Fruit fly (Drosophila melanogaster) whole organism, embryonic: ENCODE results near the gene Pka-C3.
A peak's percentile ranks its signal among the peaks of the same experiment; 100 is the strongest.

Experiments used
- ATbp ChIP-seq: fragments of 200-800 bp; sonication (Bioruptor generic); optimal IDR thresholded peaks from 2 replicates; lab custom pipeline; 2017; ENCODE audit warnings: missing biosample characterization, mild to moderate bottlenecking, missing genetic modification characterization, missing genetic modification reagents
- CG11504 ChIP-seq: fragments of 200-800 bp; sonication (Bioruptor generic); optimal IDR thresholded peaks from 3 replicates; lab custom pipeline; 2019; ENCODE audit warnings: missing biosample characterization, mild to moderate bottlenecking, missing genetic modification characterization, moderate library complexity
- CG11696 ChIP-seq: fragments of 200-800 bp; sonication (Bioruptor generic); IDR thresholded peaks from 2 replicates; pipeline ENCODE4 v1.3.6; 2022; ENCODE audit warnings: missing biosample characterization, missing genetic modification characterization
- CG13296 ChIP-seq: fragments of 200-800 bp; sonication (Bioruptor generic); optimal IDR thresholded peaks from 3 replicates; lab custom pipeline; 2018; ENCODE audit warnings: missing biosample characterization, mild to moderate bottlenecking, missing genetic modification characterization
- CG13894 ChIP-seq: fragments of 200-800 bp; sonication (Bioruptor generic); optimal IDR thresholded peaks from 3 replicates; lab custom pipeline; 2018; ENCODE audit warnings: missing biosample characterization, mild to moderate bottlenecking, missing genetic modification characterization, moderate library complexity
- CG14441 ChIP-seq: fragments of 200-800 bp; sonication (Bioruptor generic); IDR thresholded peaks from 2 replicates; pipeline ENCODE4 v1.3.6; 2022; ENCODE audit warnings: missing biosample characterization, missing genetic modification characterization
- CG15514 ChIP-seq: fragments of 200-800 bp; sonication (Bioruptor generic); optimal IDR thresholded peaks from 3 replicates; lab custom pipeline; 2017; ENCODE audit warnings: missing biosample characterization, missing genetic modification characterization, mild to moderate bottlenecking, moderate library complexity, missing genetic modification reagents
- CG16863 ChIP-seq: fragments of 200-800 bp; sonication (Bioruptor generic); optimal IDR thresholded peaks from 3 replicates; lab custom pipeline; 2016; ENCODE audit warnings: missing biosample characterization, missing genetic modification characterization
- CG17359 ChIP-seq: fragments of 200-800 bp; sonication (Bioruptor generic); optimal IDR thresholded peaks from 3 replicates; lab custom pipeline; 2018; ENCODE audit warnings: missing biosample characterization, mild to moderate bottlenecking, missing genetic modification characterization, moderate library complexity
- CG31441 ChIP-seq: fragments of 200-800 bp; sonication (Bioruptor generic); IDR thresholded peaks from 2 replicates; pipeline ENCODE4 v1.3.6; 2022; ENCODE audit warnings: missing biosample characterization, missing genetic modification characterization
- CG32767 ChIP-seq: fragments of 200-800 bp; sonication (Bioruptor generic); IDR thresholded peaks from 2 replicates; pipeline ENCODE4 v1.3.6; 2022; ENCODE audit warnings: missing biosample characterization, missing genetic modification characterization
- CG4854 ChIP-seq: fragments of 200-800 bp; sonication (Bioruptor generic); optimal IDR thresholded peaks from 2 replicates; lab custom pipeline; 2016; ENCODE audit warnings: missing biosample characterization, missing genetic modification characterization, inconsistent platforms
- CG7963 ChIP-seq: fragments of 200-800 bp; sonication (Bioruptor generic); IDR thresholded peaks from 3 replicates; pipeline ENCODE4 v1.3.6; 2022; ENCODE audit warnings: missing biosample characterization, missing genetic modification characterization; ENCODE audit not compliant: partially characterized antibody
- CG9727 ChIP-seq: fragments of 200-800 bp; sonication (Bioruptor generic); optimal IDR thresholded peaks from 3 replicates; lab custom pipeline; 2017; ENCODE audit warnings: missing biosample characterization, mild to moderate bottlenecking, missing genetic modification characterization
- Eip74EF ChIP-seq, 2 experiments: fragments of 200-800 bp in 1 of 2; fragments of >200 bp in 1 of 2; sonication (Bioruptor generic) in 1 of 2; optimal IDR thresholded peaks; 2 replicates each; lab custom pipeline; 2017 to 2019; ENCODE audit warnings: missing biosample characterization in 2 of 2, missing genetic modification characterization in 2 of 2, mild to moderate bottlenecking in 1 of 2, moderate library complexity in 1 of 2
- HLH4C ChIP-seq: fragments of 200-800 bp; sonication (Bioruptor generic); IDR thresholded peaks from 3 replicates; pipeline ENCODE4 v1.3.6; 2022; ENCODE audit warnings: missing biosample characterization, missing genetic modification characterization; ENCODE audit not compliant: partially characterized antibody
- Hey ChIP-seq: fragments of 200-800 bp; sonication (Bioruptor generic); optimal IDR thresholded peaks from 3 replicates; lab custom pipeline; 2018; ENCODE audit warnings: missing biosample characterization, mild to moderate bottlenecking, missing genetic modification characterization
- HmgD ChIP-seq: fragments of 200-800 bp; sonication (Bioruptor generic); optimal IDR thresholded peaks from 3 replicates; lab custom pipeline; 2016; ENCODE audit warnings: missing biosample characterization, missing genetic modification characterization
- Hr3 ChIP-seq: fragments of 200-800 bp; sonication (Bioruptor generic); optimal IDR thresholded peaks from 3 replicates; lab custom pipeline; 2016; ENCODE audit warnings: missing biosample characterization, missing genetic modification characterization
- Hr78 ChIP-seq, 2 experiments: fragments of 200-800 bp in 1 of 2; fragments of >200 bp in 1 of 2; sonication (Bioruptor generic) in 1 of 2; optimal IDR thresholded peaks; 2 replicates each; lab custom pipeline; 2017 to 2019; ENCODE audit warnings: missing biosample characterization in 2 of 2, missing genetic modification characterization in 2 of 2, mild to moderate bottlenecking in 1 of 2, moderate library complexity in 1 of 2
- MTF-1 ChIP-seq: fragments of 200-800 bp; sonication (Bioruptor generic); optimal IDR thresholded peaks from 2 replicates; lab custom pipeline; 2018; ENCODE audit warnings: missing biosample characterization, mild to moderate bottlenecking, missing genetic modification characterization, borderline replicate concordance
- Neu2 ChIP-seq: fragments of 200-800 bp; sonication (Bioruptor generic); optimal IDR thresholded peaks from 3 replicates; lab custom pipeline; 2016; ENCODE audit warnings: missing biosample characterization, missing genetic modification characterization, borderline replicate concordance
- Pdp1 ChIP-seq, 2 experiments: fragments of 200-800 bp; sonication (Bioruptor generic); optimal IDR thresholded peaks; 3 replicates each; lab custom pipeline; 2016; ENCODE audit warnings: missing biosample characterization in 2 of 2, missing genetic modification characterization in 2 of 2, mild to moderate bottlenecking in 1 of 2, moderate library complexity in 1 of 2
- Rx ChIP-seq: fragments of 200-800 bp; sonication (Bioruptor generic); IDR thresholded peaks from 2 replicates; pipeline ENCODE4 v1.3.6; 2022; ENCODE audit warnings: missing biosample characterization, missing genetic modification characterization
- ase ChIP-seq: fragments of 200-800 bp; sonication (Bioruptor generic); IDR thresholded peaks from 3 replicates; pipeline ENCODE4 v1.3.6; 2022; ENCODE audit warnings: missing biosample characterization, missing genetic modification characterization
- caup ChIP-seq: fragments of 200-800 bp; sonication (Bioruptor generic); optimal IDR thresholded peaks from 3 replicates; lab custom pipeline; 2017; ENCODE audit warnings: missing biosample characterization, mild to moderate bottlenecking, missing genetic modification characterization, moderate library complexity; ENCODE audit not compliant: severe bottlenecking
- corto ChIP-seq: fragments of 200-800 bp; sonication (Bioruptor generic); optimal IDR thresholded peaks from 2 replicates; lab custom pipeline; 2016; ENCODE audit warnings: missing biosample characterization, mild to moderate bottlenecking, missing genetic modification characterization, moderate library complexity
- emc ChIP-seq: fragments of 200-800 bp; sonication (Bioruptor generic); optimal IDR thresholded peaks from 2 replicates; lab custom pipeline; 2016; ENCODE audit warnings: missing biosample characterization, missing genetic modification characterization
- exex ChIP-seq: fragments of 200-800 bp; sonication (Bioruptor generic); optimal IDR thresholded peaks from 4 replicates; lab custom pipeline; 2018; ENCODE audit warnings: missing biosample characterization, mild to moderate bottlenecking, missing genetic modification characterization, moderate library complexity
- kah ChIP-seq: fragments of 200-800 bp; sonication (Bioruptor generic); optimal IDR thresholded peaks from 2 replicates; lab custom pipeline; 2018; ENCODE audit warnings: missing biosample characterization, mild to moderate bottlenecking, missing genetic modification characterization
- lov ChIP-seq, 2 experiments: fragments of 200-800 bp in 1 of 2; fragments of >200 bp in 1 of 2; sonication (Bioruptor generic) in 1 of 2; IDR thresholded peaks in 1 of 2; optimal IDR thresholded peaks in 1 of 2; 2 replicates in 1 of 2; 3 replicates in 1 of 2; pipeline versions ENCODE4 v1.3.6 to Lab custom; 2017 to 2022; ENCODE audit warnings: missing biosample characterization in 1 of 2, missing genetic modification characterization in 1 of 2
- mirr ChIP-seq: fragments of 200-800 bp; sonication (Bioruptor generic); optimal IDR thresholded peaks from 3 replicates; lab custom pipeline; 2018; ENCODE audit warnings: missing biosample characterization, mild to moderate bottlenecking, missing genetic modification characterization
- sd ChIP-seq: fragments of 200-800 bp; sonication (Bioruptor generic); optimal IDR thresholded peaks from 3 replicates; lab custom pipeline; 2018; ENCODE audit warnings: missing biosample characterization, mild to moderate bottlenecking, missing genetic modification characterization, moderate library complexity
- tll ChIP-seq, 2 experiments: fragments of 200-800 bp in 1 of 2; fragments of >200 bp in 1 of 2; sonication (Bioruptor generic) in 1 of 2; optimal IDR thresholded peaks; 2 replicates each; lab custom pipeline; 2017 to 2019; ENCODE audit warnings: missing biosample characterization in 2 of 2, missing genetic modification characterization in 2 of 2, mild to moderate bottlenecking in 1 of 2, moderate library complexity in 1 of 2
- twi ChIP-seq: fragments of 200-800 bp; optimal IDR thresholded peaks from 2 replicates; lab custom pipeline; 2019; ENCODE audit warnings: missing biosample characterization, mild to moderate bottlenecking, missing genetic modification characterization, moderate library complexity

Pka-C3 gene

DNA sequence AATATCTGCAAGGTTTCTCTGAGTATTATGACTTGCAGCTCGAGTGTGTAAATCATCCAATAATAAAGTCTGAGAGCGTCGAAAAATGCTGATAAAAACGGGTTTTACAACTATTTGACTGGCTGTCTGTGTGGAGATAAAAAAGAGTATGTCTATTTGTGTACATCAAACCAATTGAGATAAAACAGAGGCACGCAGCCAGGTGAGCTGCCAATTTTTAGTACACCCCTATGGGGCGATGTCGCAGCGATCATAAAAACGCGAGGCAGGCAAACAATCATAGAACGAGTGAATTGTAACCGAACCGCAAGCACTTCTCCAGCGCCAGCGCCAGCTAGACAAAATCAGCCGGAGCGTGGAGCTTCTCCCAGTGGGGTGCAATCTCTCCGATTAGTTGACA is 25.3 kb upstream of the Pka-C3 start, which contains the start of gene CG17027 (continued):
- TF ChIP-seq caup (GFP tag; lab: Kevin White, UChicago) (peak; percentile 16), CG11504 (tag; lab: Kevin White, UChicago) (no peak), kah (GFP tag; lab: Kevin White, UChicago) (no peak), Rx (GFP tag; lab: Robert Waterston, UW) (no peak), CG13296 (peak; percentile 39), CG4854 (GFP tag; lab: Kevin White, UChicago) (no peak), Hr3 (GFP tag; lab: Kevin White, UChicago) (no peak), CG11696 (no peak), ase (GFP tag; lab: Robert Waterston, UW) (no peak), Hey (no peak), CG17359 (no peak), HLH4C (no peak), Eip74EF (GFP tag; optimal IDR thresholded peaks at IDR 0.05; lab: Kevin White, UChicago) (no peak), CG16863 (GFP tag; lab: Kevin White, UChicago) (no peak), corto (GFP tag; lab: Kevin White, UChicago) (no peak), MTF-1 (GFP tag; lab: Kevin White, UChicago) (no peak)

DNA sequence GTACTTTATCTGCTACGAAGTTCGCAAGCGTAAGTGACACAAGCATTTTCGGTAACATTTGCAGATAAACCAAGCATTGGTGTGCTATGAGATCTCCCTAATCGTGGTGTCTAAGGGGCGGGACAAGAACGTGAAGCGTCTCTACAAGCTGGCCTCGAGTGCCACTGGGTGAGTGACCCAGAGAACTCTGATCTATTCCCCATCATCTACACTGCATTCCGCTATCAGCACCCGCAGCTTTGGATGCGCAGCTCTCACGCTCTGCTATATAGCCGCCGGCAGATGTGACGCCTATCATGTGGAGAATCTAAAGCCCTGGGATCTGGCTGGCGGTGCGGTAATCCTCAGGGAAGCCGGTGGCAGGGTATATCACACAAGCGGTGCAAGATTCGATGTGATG is 24.6 kb upstream of the Pka-C3 start:
- TF ChIP-seq CG7963 (GFP tag; lab: Robert Waterston, UW): 0 out of 3 replicates have a peak, but pooled peaks have one; percentile 19
- no peak for TF ChIP-seq CG31441 (GFP tag; lab: Robert Waterston, UW)
- no peak for TF ChIP-seq lov (optimal IDR thresholded peaks at IDR 0.05; lab: Kevin White, UChicago)
- no peak for TF ChIP-seq lov (GFP tag; IDR thresholded peaks at IDR 0.05; lab: Robert Waterston, UW)
- TF ChIP-seq Hr78 (GFP tag; optimal IDR thresholded peaks at IDR 0.05; lab: Kevin White, UChicago): peak in 1 of 2 experiments; percentile 16
- TF ChIP-seq tll (GFP tag; optimal IDR thresholded peaks at IDR 0.05; lab: Kevin White, UChicago): no peak
- no peak for TF ChIP-seq emc
- no peak for TF ChIP-seq twi (tag; lab: Kevin White, UChicago)
- TF ChIP-seq HmgD (GFP tag; lab: Kevin White, UChicago): no peak
- TF ChIP-seq Pdp1 (GFP tag; optimal IDR thresholded peaks at IDR 0.05; lab: Kevin White, UChicago): peak in 1 of 2 experiments; percentile 8
- TF ChIP-seq ATbp (GFP tag; lab: Kevin White, UChicago): no peak
- no peak for TF ChIP-seq CG9727 (GFP tag; lab: Kevin White, UChicago)
- no peak for TF ChIP-seq CG32767 (GFP tag; lab: Robert Waterston, UW)
- 0 out of 2 replicates have a peak, but pooled peaks have one; percentile 10 for TF ChIP-seq CG14441 (GFP tag; lab: Robert Waterston, UW)
- TF ChIP-seq Neu2 (GFP tag; lab: Kevin White, UChicago): no peak
- TF ChIP-seq CG15514 (GFP tag; lab: Kevin White, UChicago): no peak

DNA sequence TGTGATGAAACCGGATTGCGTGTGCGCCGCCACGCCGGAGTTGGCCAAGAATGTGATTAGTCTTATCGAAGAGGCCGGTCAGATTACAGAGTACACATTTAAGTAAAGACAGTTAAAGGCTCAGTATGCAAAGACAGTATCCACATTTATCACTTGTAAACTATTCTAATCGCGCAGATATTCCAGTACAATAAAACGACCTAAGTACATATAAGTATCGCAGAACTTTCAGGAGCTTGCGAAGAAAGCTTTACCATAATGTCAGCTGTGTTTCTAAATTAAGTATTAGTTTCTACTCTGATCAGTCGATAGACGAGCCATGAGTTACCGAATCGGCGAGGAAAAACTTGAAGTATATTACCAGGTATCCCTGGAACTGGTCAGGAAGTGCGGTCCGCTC is 23.6 kb upstream of the Pka-C3 start, which contains the start of gene CG17028:
CG17028 (plus strand) TSS at position 301 of the 400 bp plus-strand sequence.
- TF ChIP-seq CG13894 (tag; lab: Kevin White, UChicago) (no peak), Neu2 (GFP tag; lab: Kevin White, UChicago) (no peak), sd (peak; percentile 22), mirr (peak; percentile 66), exex (peak; percentile 48)
